Worm (Caenorhabditis elegans): ENCODE measurements around the gene lron-2.

lron-2 gene

ce11 chrV:9260411-9260810 lies 26.9 kb downstream of the lron-2 start:
- no peak for TF ChIP-seq fkh-2 (tag; optimal IDR thresholded peaks at IDR 0.05)
- no peak for TF ChIP-seq aly-2 (tag; optimal IDR thresholded peaks at IDR 0.05)
- no peak for TF ChIP-seq sea-2 (GFP tag; optimal IDR thresholded peaks at IDR 0.05)
- TF ChIP-seq pqm-1 (tag; optimal IDR thresholded peaks at IDR 0.05), result no peak
- no peak for TF ChIP-seq elt-2 (tag; optimal IDR thresholded peaks at IDR 0.05)
- no peak for TF ChIP-seq unc-39 (tag; optimal IDR thresholded peaks at IDR 0.05)

ce11 chrV:9257467-9257866 lies 29.9 kb downstream of the lron-2 start, which contains the start of gene F07C3.16:
F07C3.16 (minus strand) TSS chrV:9257567.
- TF ChIP-seq zag-1 (tag; optimal IDR thresholded peaks at IDR 0.05) (no peak), ztf-11 (tag; optimal IDR thresholded peaks at IDR 0.05) (no peak), hmg-11 (tag; optimal IDR thresholded peaks at IDR 0.05) (no peak), nhr-28 (tag; optimal IDR thresholded peaks at IDR 0.05) (no peak), nhr-77 (tag; optimal IDR thresholded peaks at IDR 0.05) (no peak), ceh-16 (tag; optimal IDR thresholded peaks at IDR 0.05) (no peak), ceh-28 (tag; optimal IDR thresholded peaks at IDR 0.05) (no peak), egl-27 (tag; optimal IDR thresholded peaks at IDR 0.05) (no peak), nhr-11 (tag; optimal IDR thresholded peaks at IDR 0.05) (no peak), nhr-12 (tag; optimal IDR thresholded peaks at IDR 0.05) (no peak), lin-15B (tag; optimal IDR thresholded peaks at IDR 0.05) (no peak), nhr-76 (tag; optimal IDR thresholded peaks at IDR 0.05) (no peak), ama-1 (optimal IDR thresholded peaks at IDR 0.05) (no peak), nfya-1 (tag; optimal IDR thresholded peaks at IDR 0.05; ENCODE audit: insufficient read depth) (no peak), egl-5 (tag; optimal IDR thresholded peaks at IDR 0.05) (no peak), unc-39 (tag; optimal IDR thresholded peaks at IDR 0.05) (no peak)

- TF ChIP-seq snpc-4 (tag; optimal IDR thresholded peaks at IDR 0.05), result no peak
- TF ChIP-seq nhr-12 (tag; optimal IDR thresholded peaks at IDR 0.05), result no peak
- TF ChIP-seq lin-15B (tag; optimal IDR thresholded peaks at IDR 0.05), result no peak
- TF ChIP-seq elt-3 (tag; optimal IDR thresholded peaks at IDR 0.05), result no peak
- TF ChIP-seq elt-2 (tag; optimal IDR thresholded peaks at IDR 0.05), result peak; percentile 92
- peak; percentile 79 for TF ChIP-seq pha-4 (tag; optimal IDR thresholded peaks at IDR 0.05)
- TF ChIP-seq pqm-1 (tag; optimal IDR thresholded peaks at IDR 0.05), result peak; percentile 85
- TF ChIP-seq ceh-28 (tag; optimal IDR thresholded peaks at IDR 0.05), result no peak
- TF ChIP-seq jun-1 (tag; optimal IDR thresholded peaks at IDR 0.05), result no peak
- no peak for TF ChIP-seq nhr-43 (tag; optimal IDR thresholded peaks at IDR 0.05; ENCODE audit: poor library complexity, severe bottlenecking)
- no peak for TF ChIP-seq aly-2 (tag; optimal IDR thresholded peaks at IDR 0.05)
Observed at ce11 chrV:9255480-9255879, 31.9 kb downstream of the lron-2 start.

ce11 chrV:9254012-9254696 lies 33.2 kb downstream of the lron-2 start, which contains the start of gene F07C3.9:
F07C3.9 (minus strand) TSS chrV:9254646.
- TF ChIP-seq pha-4 (tag; optimal IDR thresholded peaks at IDR 0.05) (peak; percentile 60), elt-2 (tag; optimal IDR thresholded peaks at IDR 0.05) (peak; percentile 87), lin-39 (tag; optimal IDR thresholded peaks at IDR 0.05) (no peak), pqm-1 (tag; optimal IDR thresholded peaks at IDR 0.05) (peak; percentile 95), lsy-12 (tag; optimal IDR thresholded peaks at IDR 0.05) (no peak)

- no peak for TF ChIP-seq pha-4 (tag; optimal IDR thresholded peaks at IDR 0.05)
- no peak for TF ChIP-seq nhr-11 (tag; optimal IDR thresholded peaks at IDR 0.05)
- TF ChIP-seq elt-1 (tag; optimal IDR thresholded peaks at IDR 0.05), result no peak
Observed at ce11 chrV:9249932-9250331, 37.4 kb downstream of the lron-2 start, which contains the start of gene ptd-2. ptd-2 (plus strand) TSS chrV:9250232.

- TF ChIP-seq nhr-23 (tag; optimal IDR thresholded peaks at IDR 0.05) (no peak), hmg-11 (tag; optimal IDR thresholded peaks at IDR 0.05) (no peak), mdl-1 (tag; optimal IDR thresholded peaks at IDR 0.05) (no peak), zag-1 (tag; optimal IDR thresholded peaks at IDR 0.05) (no peak), fos-1 (tag; optimal IDR thresholded peaks at IDR 0.05) (no peak), nhr-28 (tag; optimal IDR thresholded peaks at IDR 0.05) (no peak), lsy-12 (tag; optimal IDR thresholded peaks at IDR 0.05) (no peak), fkh-10 (GFP tag; optimal IDR thresholded peaks at IDR 0.05) (no peak), nhr-25 (tag; optimal IDR thresholded peaks at IDR 0.05) (no peak), fkh-2 (tag; optimal IDR thresholded peaks at IDR 0.05) (no peak), tbx-2 (tag; optimal IDR thresholded peaks at IDR 0.05) (no peak)
Observed at ce11 chrV:9249206-9249605, 38.2 kb downstream of the lron-2 start, which contains the start of gene str-94. str-94 (minus strand) TSS chrV:9249306.

Measured in whole organism, L3 larva.